Worm (Caenorhabditis elegans) whole organism, late embryonic: ENCODE results near the gene pars-1.

Experiments
- C08G9.2 ChIP-seq: sonication (generic microtip); optimal IDR thresholded peaks from 2 replicates; lab custom pipeline; 2016; ENCODE audit warnings: mild to moderate bottlenecking, missing genetic modification characterization, moderate library complexity, missing compliant biosample characterization
- ama-1 ChIP-seq: fragments of 150-350 bp; optimal IDR thresholded peaks from 2 replicates; lab custom pipeline; 2014
- ceh-24 ChIP-seq: sonication (generic microtip); optimal IDR thresholded peaks from 2 replicates; lab custom pipeline; 2016; ENCODE audit warnings: mild to moderate bottlenecking, missing genetic modification characterization, missing compliant biosample characterization
- ceh-9 ChIP-seq: sonication (generic microtip); optimal IDR thresholded peaks from 2 replicates; lab custom pipeline; 2016; ENCODE audit warnings: mild to moderate bottlenecking, missing genetic modification characterization, inconsistent platforms, missing compliant biosample characterization
- che-1 ChIP-seq: sonication (generic microtip); optimal IDR thresholded peaks from 2 replicates; lab custom pipeline; 2016; ENCODE audit warnings: mild to moderate bottlenecking, missing genetic modification characterization, missing compliant biosample characterization
- dve-1 ChIP-seq: sonication (generic microtip); optimal IDR thresholded peaks from 2 replicates; lab custom pipeline; 2017; ENCODE audit warnings: antibody characterized with exemption, mild to moderate bottlenecking, missing genetic modification characterization, missing compliant biosample characterization
- hlh-8 ChIP-seq: sonication (generic microtip); optimal IDR thresholded peaks from 2 replicates; lab custom pipeline; 2016; ENCODE audit warnings: missing genotype, missing genetic modification characterization, missing compliant biosample characterization
- pat-9 ChIP-seq: fragments of 200-800 bp; sonication (Bioruptor generic); optimal IDR thresholded peaks from 2 replicates; lab custom pipeline; 2018; ENCODE audit warnings: mild to moderate bottlenecking, missing genetic modification characterization, moderate library complexity, missing compliant biosample characterization
- pha-2 ChIP-seq: sonication (generic microtip); optimal IDR thresholded peaks from 2 replicates; lab custom pipeline; 2017; ENCODE audit warnings: mild to moderate bottlenecking, missing genetic modification characterization, missing compliant biosample characterization
- pha-4 ChIP-seq: fragments of 150-350 bp; optimal IDR thresholded peaks from 2 replicates; lab custom pipeline; 2018; ENCODE audit warnings: missing biosample characterization, missing genetic modification reagents, missing genetic modification characterization
- sox-2 ChIP-seq: fragments of 200-800 bp; sonication (Bioruptor generic); IDR thresholded peaks from 2 replicates; pipeline ENCODE4 v1.3.6; 2022; ENCODE audit warnings: missing genetic modification reagents, missing genetic modification characterization, missing compliant biosample characterization
- tbx-2 ChIP-seq: sonication (generic microtip); optimal IDR thresholded peaks from 2 replicates; lab custom pipeline; 2016; ENCODE audit warnings: missing genetic modification characterization, missing compliant biosample characterization

DNA sequence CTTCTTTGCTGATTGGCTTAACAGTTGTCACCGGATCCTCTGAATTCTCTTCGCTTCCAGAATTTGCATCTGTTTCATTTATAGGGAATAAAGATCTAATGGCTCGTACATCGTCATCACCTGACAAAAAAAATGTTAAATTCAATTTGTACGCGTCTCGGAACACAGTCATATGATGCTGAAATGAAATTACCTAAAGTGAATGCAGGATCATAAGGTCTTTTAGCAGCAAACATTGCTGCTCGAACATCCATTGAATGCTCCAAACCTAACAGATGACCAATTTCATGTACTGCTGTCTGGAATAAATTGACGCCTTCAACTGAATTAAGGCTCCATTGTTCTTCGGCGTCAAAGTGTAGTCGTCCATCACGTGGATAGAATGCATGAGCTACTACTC, 7.6 kb downstream of the pars-1 start:
- no peak for TF ChIP-seq ama-1 (lab: Kevin White, UChicago)
- TF ChIP-seq hlh-8 (tag; lab: Kevin White, UChicago), result no peak
- TF ChIP-seq pha-2 (tag; lab: Kevin White, UChicago), result no peak
- TF ChIP-seq C08G9.2 (tag; lab: Kevin White, UChicago), result no peak
- no peak for TF ChIP-seq che-1 (tag; lab: Kevin White, UChicago)
- TF ChIP-seq ceh-9 (tag; lab: Kevin White, UChicago), result no peak
- TF ChIP-seq pha-4 (tag; lab: Kevin White, UChicago), result no peak
- no peak for TF ChIP-seq pat-9 (tag; lab: Kevin White, UChicago)
- TF ChIP-seq dve-1 (tag; lab: Kevin White, UChicago), result no peak
- no peak for TF ChIP-seq tbx-2 (tag; lab: Kevin White, UChicago)
- TF ChIP-seq ceh-24 (tag; lab: Kevin White, UChicago), result no peak
- TF ChIP-seq sox-2 (GFP tag; lab: Robert Waterston, UW), result no peak
